Fruit fly (Drosophila melanogaster) Kc167 (cell line): ENCODE results near the gene CG14245.

Source experiments
- Myc ChIP-seq: fragments of >200 bp; optimal IDR thresholded peaks from 2 replicates; lab custom pipeline; 2017; ENCODE audit warnings: missing external identifiers
- Sin3A ChIP-seq: fragments of >200 bp; optimal IDR thresholded peaks from 2 replicates; lab custom pipeline; 2018; ENCODE audit warnings: missing external identifiers
- insv ChIP-seq: fragments of >200 bp; optimal IDR thresholded peaks from 3 replicates; lab custom pipeline; 2018; ENCODE audit warnings: missing external identifiers

dm6 chr3R:26700125-26700524 is 28.4 kb upstream of the CG14245 start:
- no peak for TF ChIP-seq Myc
- TF ChIP-seq insv, result no peak
- no peak for TF ChIP-seq Sin3A (lab: Kevin White, UChicago)
